Worm (Caenorhabditis elegans): Measurements from ENCODE around the gene cwp-3.

ce11 chrV:4870627-4871026 is 28.0 kb downstream of the cwp-3 start:
- TF ChIP-seq tbx-11 (GFP tag; IDR thresholded peaks at IDR 0.05): no peak
- no peak for TF ChIP-seq tbx-37 (GFP tag; conservative IDR thresholded peaks at IDR 0.05)
- no peak for TF ChIP-seq hmg-4 (GFP tag; optimal IDR thresholded peaks at IDR 0.05)
- no peak for TF ChIP-seq pes-1 (GFP tag; IDR thresholded peaks at IDR 0.05)
- TF ChIP-seq B0310.2 (tag; optimal IDR thresholded peaks at IDR 0.05): no peak
- TF ChIP-seq ama-1 (optimal IDR thresholded peaks at IDR 0.05): no peak
- TF ChIP-seq aly-1 (tag; optimal IDR thresholded peaks at IDR 0.05): no peak

Measured in whole organism, early embryonic.